Worm (Caenorhabditis elegans): ENCODE measurements around the gene aly-1.

aly-1 gene

ce11 chrIV:9150175-9150574 lies 41.4 kb downstream of the aly-1 start, which contains the start of gene F23B2.7:
Gene F23B2.7 (plus strand): TSS chrIV:9150475.
- no peak for TF ChIP-seq mxl-2 (GFP tag; conservative IDR thresholded peaks at IDR 0.05)
- no peak for TF ChIP-seq mdt-29 (GFP tag; IDR thresholded peaks at IDR 0.05)
- no peak for TF ChIP-seq sdz-12 (GFP tag; optimal IDR thresholded peaks at IDR 0.05)
- no peak for TF ChIP-seq attf-4 (tag; optimal IDR thresholded peaks at IDR 0.05)
- TF ChIP-seq unc-130 (GFP tag; optimal IDR thresholded peaks at IDR 0.05) = no peak
- TF ChIP-seq nhr-111 (GFP tag; optimal IDR thresholded peaks at IDR 0.05) = no peak
- TF ChIP-seq R02D3.7 (tag; optimal IDR thresholded peaks at IDR 0.05) = no peak
- TF ChIP-seq zag-1 (tag; optimal IDR thresholded peaks at IDR 0.05) = no peak
- TF ChIP-seq nhr-25 (tag; optimal IDR thresholded peaks at IDR 0.05; ENCODE audit: borderline replicate concordance, insufficient read depth) = no peak
- no peak for TF ChIP-seq fos-1 (tag; optimal IDR thresholded peaks at IDR 0.05)
- TF ChIP-seq ztf-11 (tag; optimal IDR thresholded peaks at IDR 0.05) = no peak
- no peak for TF ChIP-seq fkh-10 (GFP tag; optimal IDR thresholded peaks at IDR 0.05)
- TF ChIP-seq nhr-102 (tag; optimal IDR thresholded peaks at IDR 0.05) = no peak
- TF ChIP-seq skn-1 (tag; optimal IDR thresholded peaks at IDR 0.05) = no peak

- TF ChIP-seq zag-1 (tag; optimal IDR thresholded peaks at IDR 0.05) (no peak), mes-2 (tag; optimal IDR thresholded peaks at IDR 0.05; ENCODE audit: poor library complexity, severe bottlenecking) (no peak), Y75B8A.6 (GFP tag; IDR thresholded peaks at IDR 0.05) (no peak), lsy-2 (tag; optimal IDR thresholded peaks at IDR 0.05) (no peak), mep-1 (tag; optimal IDR thresholded peaks at IDR 0.05) (no peak), attf-4 (tag; optimal IDR thresholded peaks at IDR 0.05) (no peak), nhr-6 (tag; optimal IDR thresholded peaks at IDR 0.05) (no peak)
Observed at ce11 chrIV:9154263-9154662, 45.5 kb downstream of the aly-1 start, which contains the start of gene F23B2.10. Gene F23B2.10 (minus strand): TSS chrIV:9154363.

Measured in whole organism, L4 larva.